Fruit fly (Drosophila melanogaster) whole organism, adult: ENCODE results near the gene CG31233.

ENCODE experiments used
- CG11617 ChIP-seq: fragments of 200-800 bp; sonication (Bioruptor generic); optimal IDR thresholded peaks from 2 replicates; lab custom pipeline; 2017; ENCODE audit warnings: mild to moderate bottlenecking, missing biosample characterization, missing genetic modification reagents, missing genetic modification characterization
- CG12768 ChIP-seq: fragments of 200-800 bp; sonication (Bioruptor generic); optimal IDR thresholded peaks from 2 replicates; lab custom pipeline; 2017; ENCODE audit warnings: missing biosample characterization, missing genetic modification characterization, mild to moderate bottlenecking, moderate library complexity, missing genetic modification reagents
- CG14711 ChIP-seq: fragments of 200-800 bp; sonication (Bioruptor generic); optimal IDR thresholded peaks from 2 replicates; lab custom pipeline; 2018; ENCODE audit warnings: missing biosample characterization, mild to moderate bottlenecking, missing genetic modification characterization, moderate library complexity
- CG1620 ChIP-seq: fragments of 200-800 bp; sonication (Bioruptor generic); optimal IDR thresholded peaks from 2 replicates; lab custom pipeline; 2016; ENCODE audit warnings: missing biosample characterization, missing genetic modification characterization
- CG33017 ChIP-seq: fragments of 200-800 bp; sonication (Bioruptor generic); optimal IDR thresholded peaks from 2 replicates; lab custom pipeline; 2018; ENCODE audit warnings: missing biosample characterization, mild to moderate bottlenecking, missing genetic modification characterization, moderate library complexity
- CG5204 ChIP-seq: fragments of 200-800 bp; sonication (Bioruptor generic); optimal IDR thresholded peaks from 2 replicates; lab custom pipeline; 2016; ENCODE audit warnings: missing biosample characterization, missing genetic modification characterization
- CG7045 ChIP-seq: fragments of 200-800 bp; sonication (Bioruptor generic); optimal IDR thresholded peaks from 2 replicates; lab custom pipeline; 2017; ENCODE audit warnings: missing biosample characterization, mild to moderate bottlenecking, missing genetic modification characterization
- CG7101 ChIP-seq: fragments of 200-800 bp; sonication (Bioruptor generic); optimal IDR thresholded peaks from 2 replicates; lab custom pipeline; 2018; ENCODE audit warnings: missing biosample characterization, mild to moderate bottlenecking, missing genetic modification characterization, moderate library complexity
- Clk ChIP-seq: fragments of 200-800 bp; sonication (Bioruptor generic); optimal IDR thresholded peaks from 2 replicates; lab custom pipeline; 2017; ENCODE audit warnings: missing biosample characterization, missing genetic modification characterization
- Crg-1 ChIP-seq: fragments of 200-800 bp; sonication (Bioruptor generic); optimal IDR thresholded peaks from 2 replicates; lab custom pipeline; 2016; ENCODE audit warnings: missing biosample characterization, missing genetic modification characterization
- Hr96 ChIP-seq: fragments of 200-800 bp; sonication (Bioruptor generic); optimal IDR thresholded peaks from 2 replicates; lab custom pipeline; 2016; ENCODE audit warnings: missing biosample characterization, missing genetic modification characterization
- Mnt ChIP-seq: fragments of 200-800 bp; sonication (Bioruptor generic); optimal IDR thresholded peaks from 2 replicates; lab custom pipeline; 2016; ENCODE audit warnings: missing biosample characterization, mild to moderate bottlenecking, missing genetic modification characterization
- bab1 ChIP-seq: fragments of 200-800 bp; sonication (Bioruptor generic); optimal IDR thresholded peaks from 3 replicates; lab custom pipeline; 2019; ENCODE audit warnings: missing biosample characterization, mild to moderate bottlenecking, missing genetic modification characterization, moderate library complexity
- cic ChIP-seq: fragments of 200-800 bp; sonication (Bioruptor generic); optimal IDR thresholded peaks from 2 replicates; lab custom pipeline; 2017; ENCODE audit warnings: missing biosample characterization, mild to moderate bottlenecking, missing genetic modification characterization, moderate library complexity
- cnc ChIP-seq, 2 experiments: fragments of >200 bp; optimal IDR thresholded peaks; 2 replicates each; lab custom pipeline; 2017
- kay ChIP-seq: fragments of 200-800 bp; sonication (Bioruptor generic); peaks from one replicate; lab custom pipeline; 2016; ENCODE audit warnings: missing biosample characterization, missing genetic modification characterization, borderline replicate concordance
- ovo ChIP-seq: fragments of 200-800 bp; sonication (Bioruptor generic); optimal IDR thresholded peaks from 2 replicates; lab custom pipeline; 2016; ENCODE audit warnings: missing biosample characterization, missing genetic modification characterization
- pad ChIP-seq: fragments of 200-800 bp; sonication (Bioruptor generic); optimal IDR thresholded peaks from 3 replicates; lab custom pipeline; 2017; ENCODE audit warnings: missing biosample characterization, missing genetic modification characterization, mild to moderate bottlenecking, moderate library complexity, missing genetic modification reagents
- tj ChIP-seq: fragments of 200-800 bp; sonication (Bioruptor generic); optimal IDR thresholded peaks from 3 replicates; lab custom pipeline; 2017; ENCODE audit warnings: missing biosample characterization, mild to moderate bottlenecking, missing genetic modification characterization, moderate library complexity
- toe ChIP-seq: fragments of 200-800 bp; sonication (Bioruptor generic); optimal IDR thresholded peaks from 2 replicates; lab custom pipeline; 2016; ENCODE audit warnings: missing biosample characterization, missing genetic modification characterization

CG31233 gene

DNA sequence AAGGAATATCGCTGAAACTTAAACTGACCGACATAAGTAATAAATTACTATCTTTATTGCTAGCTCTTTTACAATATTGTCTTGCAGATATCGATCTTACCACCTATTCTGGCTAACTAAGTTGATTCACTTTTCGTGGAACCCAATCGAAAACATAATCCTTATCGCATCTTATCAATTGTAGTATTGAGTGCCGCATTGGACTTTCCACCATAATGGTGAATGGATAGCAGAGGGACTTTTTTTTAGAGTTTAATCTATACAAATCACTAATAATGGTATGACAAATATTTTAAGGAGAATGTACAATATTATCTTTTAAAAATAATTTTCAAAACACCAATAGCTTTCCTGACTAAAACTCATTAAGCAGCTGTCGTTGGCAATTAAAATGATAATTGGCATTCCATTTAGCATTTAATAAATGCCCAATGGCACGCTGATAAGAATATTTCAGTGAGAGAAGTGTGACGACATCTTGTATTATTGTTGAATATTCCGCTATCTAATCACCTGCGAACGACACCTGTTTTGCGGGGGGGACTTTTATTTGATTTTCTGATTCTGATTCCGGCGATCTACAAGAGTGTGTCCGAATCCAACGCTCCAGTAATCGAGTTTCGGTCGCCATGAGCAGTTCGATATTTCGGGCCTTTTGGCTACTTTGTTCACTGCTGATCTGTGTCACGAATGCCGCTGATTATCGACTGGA is 8.6 kb downstream of the CG31233 start, which contains the start of gene CG42335:
CG42335 (plus strand) TSS at position 620 of the 712 bp plus-strand sequence.
- TF ChIP-seq cic (GFP tag; lab: Kevin White, UChicago) (peak; percentile 5), CG33017 (tag; lab: Kevin White, UChicago) (no peak), kay (GFP tag; lab: Kevin White, UChicago) (peak; percentile 56)

DNA sequence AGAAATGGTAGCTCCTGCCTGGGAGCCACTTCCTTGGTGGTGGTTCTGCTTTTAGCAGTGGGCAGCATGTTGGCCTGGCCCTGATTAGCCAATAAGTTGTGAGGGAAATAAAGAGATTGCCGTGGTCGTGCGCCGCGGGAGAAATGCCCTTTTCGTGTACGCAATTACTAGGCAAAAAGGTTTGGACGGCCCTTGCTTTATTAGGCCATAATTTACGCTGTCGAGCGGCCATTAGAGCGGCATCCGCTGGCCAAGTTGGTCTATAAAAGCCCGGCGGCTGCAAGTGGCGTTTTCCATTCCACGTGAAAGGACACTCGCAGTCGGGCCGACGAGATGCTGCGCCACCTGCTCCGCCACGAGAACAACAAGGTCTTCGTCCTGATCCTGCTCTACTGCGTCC is 19.6 kb downstream of the CG31233 start, which contains the start of gene Burs:
Burs (plus strand) TSS at position 301 of the 400 bp plus-strand sequence.
- TF ChIP-seq CG11617 (GFP tag; lab: Kevin White, UChicago) (no peak), ovo (no peak), toe (GFP tag; lab: Kevin White, UChicago) (no peak), bab1 (GFP tag; lab: Kevin White, UChicago) (no peak), cic (GFP tag; lab: Kevin White, UChicago) (no peak), cnc (optimal IDR thresholded peaks at IDR 0.05; lab: Kevin White, UChicago) (no peak), pad (GFP tag; lab: Kevin White, UChicago) (no peak), Mnt (GFP tag; lab: Kevin White, UChicago) (no peak), CG12768 (GFP tag; lab: Kevin White, UChicago) (no peak), Crg-1 (GFP tag; lab: Kevin White, UChicago) (no peak), CG7045 (no peak), CG1620 (GFP tag; lab: Kevin White, UChicago) (no peak), CG33017 (tag; lab: Kevin White, UChicago) (no peak), Hr96 (GFP tag; lab: Kevin White, UChicago) (no peak), CG7101 (no peak), CG5204 (GFP tag; lab: Kevin White, UChicago) (no peak), CG14711 (tag; lab: Kevin White, UChicago) (no peak), Clk (GFP tag; lab: Kevin White, UChicago) (no peak), kay (GFP tag; lab: Kevin White, UChicago) (no peak)

dm6 chr3R:21775766-21776165 is 26.1 kb downstream of the CG31233 start, which contains the start of the genes GABA-B-R2 and CG6800:
Gene GABA-B-R2 (minus strand): TSS chr3R:21775840.
Gene CG6800 (plus strand): TSS chr3R:21776138.
- TF ChIP-seq bab1 (GFP tag; lab: Kevin White, UChicago) (no peak), CG14711 (tag; lab: Kevin White, UChicago) (no peak), CG12768 (GFP tag; lab: Kevin White, UChicago) (no peak), Mnt (GFP tag; lab: Kevin White, UChicago) (no peak), CG1620 (GFP tag; lab: Kevin White, UChicago) (no peak), cic (GFP tag; lab: Kevin White, UChicago) (no peak), CG11617 (GFP tag; lab: Kevin White, UChicago) (no peak), cnc (optimal IDR thresholded peaks at IDR 0.05; lab: Kevin White, UChicago) (no peak), pad (GFP tag; lab: Kevin White, UChicago) (no peak), Hr96 (GFP tag; lab: Kevin White, UChicago) (no peak), CG7045 (no peak), kay (GFP tag; lab: Kevin White, UChicago) (no peak), Clk (GFP tag; lab: Kevin White, UChicago) (no peak), toe (GFP tag; lab: Kevin White, UChicago) (no peak), CG33017 (tag; lab: Kevin White, UChicago) (no peak), CG5204 (GFP tag; lab: Kevin White, UChicago) (no peak), ovo (no peak)

DNA sequence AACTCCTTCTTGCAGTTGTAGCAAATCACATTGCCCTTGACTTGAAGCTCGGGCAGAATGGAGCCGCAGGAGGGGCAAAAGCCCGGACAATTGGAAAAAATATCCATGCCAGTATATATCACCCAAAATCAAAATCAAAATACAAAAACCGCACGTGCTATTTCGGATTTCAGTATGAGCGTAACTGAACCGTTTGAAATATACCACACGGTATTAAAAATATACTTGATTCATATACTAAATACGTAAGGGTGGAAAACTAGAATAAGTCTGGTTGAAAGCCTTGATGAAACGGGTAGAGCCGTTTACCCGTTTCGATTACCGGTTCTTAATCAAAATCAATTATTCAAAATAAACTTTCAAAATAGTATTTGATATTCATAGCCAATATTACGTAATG is 28.0 kb downstream of the CG31233 start, which contains the start of gene Polr1H:
Polr1H (minus strand) TSS at position 188 of the 400 bp plus-strand sequence.
- TF ChIP-seq Mnt (GFP tag; lab: Kevin White, UChicago), result peak; percentile 97
- peak; percentile 44 for TF ChIP-seq bab1 (GFP tag; lab: Kevin White, UChicago)
- TF ChIP-seq Crg-1 (GFP tag; lab: Kevin White, UChicago), result no peak
- TF ChIP-seq Hr96 (GFP tag; lab: Kevin White, UChicago), result no peak
- no peak for TF ChIP-seq cnc (optimal IDR thresholded peaks at IDR 0.05; lab: Kevin White, UChicago)
- no peak for TF ChIP-seq ovo
- peak; percentile 10 for TF ChIP-seq kay (GFP tag; lab: Kevin White, UChicago)

DNA sequence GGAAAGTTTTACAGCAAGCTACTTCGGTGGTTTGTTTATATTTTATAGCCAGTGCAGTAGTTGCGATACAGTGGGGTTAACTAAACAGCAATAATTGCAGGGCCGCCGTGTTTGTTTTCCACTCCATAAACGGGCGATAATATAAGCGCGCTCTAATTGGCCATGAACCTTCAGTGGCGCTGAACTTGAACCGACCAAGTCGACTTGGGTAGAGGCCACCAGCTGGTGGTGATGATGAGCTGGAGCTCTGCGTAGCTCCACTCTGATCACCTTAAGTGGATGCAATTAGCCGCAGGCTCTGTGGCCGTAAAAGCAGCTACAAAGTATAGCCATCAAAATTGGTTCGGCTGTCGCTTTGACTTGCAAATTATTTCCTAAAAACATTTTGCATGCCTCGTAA is 30.4 kb downstream of the CG31233 start:
- no peak for TF ChIP-seq cic (GFP tag; lab: Kevin White, UChicago)
- no peak for TF ChIP-seq pad (GFP tag; lab: Kevin White, UChicago)
- TF ChIP-seq CG33017 (tag; lab: Kevin White, UChicago), result no peak
- no peak for TF ChIP-seq ovo
- TF ChIP-seq CG12768 (GFP tag; lab: Kevin White, UChicago), result peak; percentile 14

DNA sequence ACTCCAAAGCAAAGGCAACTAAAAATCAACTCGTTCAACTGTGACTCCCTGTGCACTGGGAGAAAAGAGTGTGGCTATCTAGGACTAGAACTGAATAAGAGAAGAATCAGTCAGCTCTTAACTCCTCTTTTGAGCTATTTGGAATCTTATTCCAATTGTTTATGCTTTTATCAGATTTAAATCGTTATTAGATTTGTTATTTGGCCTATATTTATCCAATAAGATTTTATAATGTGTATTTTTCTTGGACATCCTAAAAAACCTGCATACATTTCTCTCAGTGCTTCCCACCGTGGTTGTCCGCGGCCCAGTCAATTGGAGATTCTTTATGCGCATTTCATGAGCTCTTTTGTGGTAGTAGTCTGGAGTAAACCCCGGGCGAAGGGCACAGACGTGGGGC is 31.8 kb downstream of the CG31233 start:
- TF ChIP-seq CG11617 (GFP tag; lab: Kevin White, UChicago), result no peak
- TF ChIP-seq pad (GFP tag; lab: Kevin White, UChicago), result no peak
- no peak for TF ChIP-seq CG33017 (tag; lab: Kevin White, UChicago)
- TF ChIP-seq CG1620 (GFP tag; lab: Kevin White, UChicago), result no peak
- no peak for TF ChIP-seq CG7045
- TF ChIP-seq Hr96 (GFP tag; lab: Kevin White, UChicago), result no peak
- TF ChIP-seq Mnt (GFP tag; lab: Kevin White, UChicago), result no peak
- TF ChIP-seq CG14711 (tag; lab: Kevin White, UChicago), result no peak
- TF ChIP-seq kay (GFP tag; lab: Kevin White, UChicago), result no peak
- no peak for TF ChIP-seq ovo
- no peak for TF ChIP-seq tj (GFP tag; lab: Kevin White, UChicago)
- no peak for TF ChIP-seq cic (GFP tag; lab: Kevin White, UChicago)
- TF ChIP-seq cnc (optimal IDR thresholded peaks at IDR 0.05; lab: Kevin White, UChicago), result no peak
- TF ChIP-seq Crg-1 (GFP tag; lab: Kevin White, UChicago), result no peak
- no peak for TF ChIP-seq CG7101
- TF ChIP-seq Clk (GFP tag; lab: Kevin White, UChicago), result no peak
- TF ChIP-seq bab1 (GFP tag; lab: Kevin White, UChicago), result no peak
- no peak for TF ChIP-seq CG5204 (GFP tag; lab: Kevin White, UChicago)
- no peak for TF ChIP-seq toe (GFP tag; lab: Kevin White, UChicago)
